Fruit fly (Drosophila melanogaster) whole organism, embryonic: Measurements from ENCODE around the gene CG14383.

Experiments used
- Awh ChIP-seq: fragments of 200-800 bp; sonication (Bioruptor generic); IDR thresholded peaks from 2 replicates; pipeline ENCODE4, ENCODE4 v1.3.6; 2022; ENCODE audit warnings: missing biosample characterization, missing genetic modification characterization
- CG10543 ChIP-seq: fragments of 200-800 bp; sonication (Bioruptor generic); optimal IDR thresholded peaks from 3 replicates; lab custom pipeline; 2017; ENCODE audit warnings: missing biosample characterization, mild to moderate bottlenecking, missing genetic modification characterization, moderate library complexity
- CG17328 ChIP-seq: fragments of 200-800 bp; sonication (Bioruptor generic); IDR thresholded peaks from 2 replicates; pipeline ENCODE4 v1.3.6; 2022; ENCODE audit warnings: missing biosample characterization, missing genetic modification characterization
- CG17359 ChIP-seq: fragments of 200-800 bp; sonication (Bioruptor generic); optimal IDR thresholded peaks from 3 replicates; lab custom pipeline; 2018; ENCODE audit warnings: missing biosample characterization, mild to moderate bottlenecking, missing genetic modification characterization, moderate library complexity
- CG17568 ChIP-seq: fragments of 200-800 bp; sonication (Bioruptor generic); optimal IDR thresholded peaks from 2 replicates; lab custom pipeline; 2018; ENCODE audit warnings: missing biosample characterization, mild to moderate bottlenecking, missing genetic modification characterization, moderate library complexity
- CG17829 ChIP-seq: fragments of 200-800 bp; optimal IDR thresholded peaks from 2 replicates; lab custom pipeline; 2019; ENCODE audit warnings: missing biosample characterization, mild to moderate bottlenecking, missing genetic modification characterization, moderate library complexity
- CG2202 ChIP-seq: fragments of 200-800 bp; sonication (Bioruptor generic); optimal IDR thresholded peaks from 2 replicates; lab custom pipeline; 2018; ENCODE audit warnings: missing biosample characterization, mild to moderate bottlenecking, missing genetic modification characterization
- CG2712 ChIP-seq: fragments of 200-800 bp; optimal IDR thresholded peaks from 3 replicates; lab custom pipeline; 2019; ENCODE audit warnings: missing biosample characterization, mild to moderate bottlenecking, missing genetic modification characterization, moderate library complexity
- CG3065 ChIP-seq: fragments of 200-800 bp; sonication (Bioruptor generic); optimal IDR thresholded peaks from 2 replicates; lab custom pipeline; 2016; ENCODE audit warnings: missing biosample characterization, missing genetic modification characterization
- CG34422 ChIP-seq: fragments of 200-800 bp; sonication (Bioruptor generic); IDR thresholded peaks from 3 replicates; pipeline ENCODE4 v1.3.6; 2022; ENCODE audit warnings: missing biosample characterization, missing genetic modification characterization
- CG5953 ChIP-seq: fragments of 200-800 bp; sonication (Bioruptor generic); IDR thresholded peaks from 2 replicates; pipeline ENCODE4 v1.3.6; 2022; ENCODE audit warnings: missing biosample characterization, missing genetic modification characterization
- CG6683 ChIP-seq: fragments of 200-800 bp; sonication (Bioruptor generic); optimal IDR thresholded peaks from 2 replicates; lab custom pipeline; 2017; ENCODE audit warnings: missing biosample characterization, mild to moderate bottlenecking, missing genetic modification characterization, missing genetic modification reagents
- CG6765 ChIP-seq: fragments of 200-800 bp; sonication (Bioruptor generic); optimal IDR thresholded peaks from 3 replicates; lab custom pipeline; 2017; ENCODE audit warnings: missing biosample characterization, mild to moderate bottlenecking, missing genetic modification characterization
- CG9609 ChIP-seq: fragments of 200-800 bp; sonication (Bioruptor generic); optimal IDR thresholded peaks from 3 replicates; lab custom pipeline; 2016; ENCODE audit warnings: missing biosample characterization, missing genetic modification characterization
- CG9727 ChIP-seq: fragments of 200-800 bp; sonication (Bioruptor generic); optimal IDR thresholded peaks from 3 replicates; lab custom pipeline; 2017; ENCODE audit warnings: missing biosample characterization, mild to moderate bottlenecking, missing genetic modification characterization
- CG9797 ChIP-seq: fragments of 200-800 bp; sonication (Bioruptor generic); optimal IDR thresholded peaks from 3 replicates; lab custom pipeline; 2018; ENCODE audit warnings: missing biosample characterization, mild to moderate bottlenecking, missing genetic modification characterization
- Chrac-16 ChIP-seq: fragments of 200-800 bp; sonication (Bioruptor generic); optimal IDR thresholded peaks from 3 replicates; lab custom pipeline; 2016; ENCODE audit warnings: missing biosample characterization, missing genetic modification characterization
- CoRest ChIP-seq: fragments of 200-800 bp; sonication (Bioruptor generic); optimal IDR thresholded peaks from 3 replicates; lab custom pipeline; 2018; ENCODE audit warnings: missing biosample characterization, mild to moderate bottlenecking, missing genetic modification characterization, moderate library complexity
- D19A ChIP-seq: fragments of 200-800 bp; optimal IDR thresholded peaks from 3 replicates; lab custom pipeline; 2019; ENCODE audit warnings: missing biosample characterization, mild to moderate bottlenecking, missing genetic modification characterization, moderate library complexity
- HLH3B ChIP-seq: fragments of 200-800 bp; sonication (Bioruptor generic); IDR thresholded peaks from 2 replicates; pipeline ENCODE4 v1.3.6; 2022; ENCODE audit warnings: missing biosample characterization, missing genetic modification characterization
- Hmx ChIP-seq: fragments of 200-800 bp; sonication (Bioruptor generic); optimal IDR thresholded peaks from 2 replicates; lab custom pipeline; 2016; ENCODE audit warnings: missing biosample characterization, missing genetic modification characterization
- Hr39 ChIP-seq: fragments of >200 bp; optimal IDR thresholded peaks from 2 replicates; lab custom pipeline; 2017
- Hr51 ChIP-seq, 2 experiments: fragments of 200-800 bp; sonication (Bioruptor generic); optimal IDR thresholded peaks; 2 replicates in 1 of 2; 3 replicates in 1 of 2; lab custom pipeline; 2016 to 2018; ENCODE audit warnings: missing biosample characterization in 2 of 2, missing genetic modification characterization in 2 of 2, mild to moderate bottlenecking in 1 of 2, moderate library complexity in 1 of 2
- Hsf ChIP-seq: fragments of 200-800 bp; sonication (Bioruptor generic); optimal IDR thresholded peaks from 3 replicates; lab custom pipeline; 2016; ENCODE audit warnings: missing biosample characterization, missing genetic modification characterization
- MTF-1 ChIP-seq: fragments of 200-800 bp; sonication (Bioruptor generic); optimal IDR thresholded peaks from 2 replicates; lab custom pipeline; 2018; ENCODE audit warnings: missing biosample characterization, mild to moderate bottlenecking, missing genetic modification characterization, borderline replicate concordance
- Med ChIP-seq: fragments of 200-800 bp; sonication (Bioruptor generic); peaks from one replicate; lab custom pipeline; 2016; ENCODE audit warnings: missing biosample characterization, missing genetic modification characterization, mild to moderate bottlenecking, inconsistent platforms, moderate library complexity
- NC2α ChIP-seq: fragments of 200-800 bp; sonication (Bioruptor generic); optimal IDR thresholded peaks from 2 replicates; lab custom pipeline; 2016; ENCODE audit warnings: missing biosample characterization, missing genetic modification characterization
- NC2β ChIP-seq: fragments of 200-800 bp; sonication (Bioruptor generic); optimal IDR thresholded peaks from 2 replicates; lab custom pipeline; 2016; ENCODE audit warnings: missing biosample characterization, missing genetic modification characterization
- Opbp ChIP-seq: fragments of 200-800 bp; sonication (Bioruptor generic); IDR thresholded peaks from 3 replicates; pipeline ENCODE4 v1.3.6; 2022; ENCODE audit warnings: missing biosample characterization, missing genetic modification characterization; ENCODE audit not compliant: partially characterized antibody
- abd-A ChIP-seq: fragments of 200-800 bp; sonication (Bioruptor generic); optimal IDR thresholded peaks from 3 replicates; lab custom pipeline; 2019; ENCODE audit warnings: missing biosample characterization, mild to moderate bottlenecking, missing genetic modification characterization, moderate library complexity
- chn ChIP-seq: fragments of 200-800 bp; sonication (Bioruptor generic); optimal IDR thresholded peaks from 2 replicates; lab custom pipeline; 2016; ENCODE audit warnings: missing biosample characterization, missing genetic modification characterization
- croc ChIP-seq: fragments of 200-800 bp; sonication (Bioruptor generic); conservative IDR thresholded peaks from 3 replicates; pipeline ENCODE4 v1.3.6; 2022; ENCODE audit warnings: missing biosample characterization, missing genetic modification characterization
- da ChIP-seq: fragments of 200-800 bp; sonication (Bioruptor generic); optimal IDR thresholded peaks from 2 replicates; lab custom pipeline; 2016; ENCODE audit warnings: missing biosample characterization, missing genetic modification characterization
- dysf ChIP-seq: fragments of 200-800 bp; sonication (Bioruptor generic); IDR thresholded peaks from 3 replicates; pipeline ENCODE4 v1.3.6; 2022; ENCODE audit warnings: missing biosample characterization, missing genetic modification characterization
- gfzf ChIP-seq: fragments of 200-800 bp; sonication (Bioruptor generic); optimal IDR thresholded peaks from 2 replicates; lab custom pipeline; 2016; ENCODE audit warnings: missing biosample characterization, mild to moderate bottlenecking, missing genetic modification characterization, moderate library complexity
- jumu ChIP-seq: fragments of 200-800 bp; sonication (Bioruptor generic); optimal IDR thresholded peaks from 3 replicates; lab custom pipeline; 2016; ENCODE audit warnings: missing biosample characterization, missing genetic modification characterization
- klu ChIP-seq: fragments of 200-800 bp; sonication (Bioruptor generic); IDR thresholded peaks from 2 replicates; pipeline ENCODE4 v1.3.6; 2022; ENCODE audit warnings: missing biosample characterization, missing genetic modification characterization
- lola ChIP-seq, 3 experiments: fragments of >200 bp in 2 of 3; fragments of 200-800 bp in 1 of 3; sonication (Bioruptor generic) in 1 of 3; optimal IDR thresholded peaks; 2 replicates each; lab custom pipeline; 2017 to 2019; ENCODE audit warnings: missing biosample characterization in 3 of 3, missing genetic modification characterization in 3 of 3, mild to moderate bottlenecking in 1 of 3, moderate library complexity in 1 of 3
- pan ChIP-seq, 4 experiments: fragments of >200 bp in 3 of 4; fragments of 200-800 bp in 1 of 4; sonication (Bioruptor generic) in 1 of 4; optimal IDR thresholded peaks in 3 of 4; IDR thresholded peaks in 1 of 4; 2 replicates each; pipeline versions ENCODE4 v1.3.6 to Lab custom; 2017 to 2022; ENCODE audit warnings: missing biosample characterization in 2 of 4, missing genetic modification characterization in 2 of 4, mixed read lengths in 1 of 4
- pb ChIP-seq: fragments of 200-800 bp; sonication (Bioruptor generic); optimal IDR thresholded peaks from 3 replicates; lab custom pipeline; 2016; ENCODE audit warnings: missing biosample characterization, missing genetic modification characterization
- phol ChIP-seq: fragments of 200-800 bp; sonication (Bioruptor generic); optimal IDR thresholded peaks from 3 replicates; lab custom pipeline; 2018; ENCODE audit warnings: missing biosample characterization, mild to moderate bottlenecking, missing genetic modification characterization, moderate library complexity
- row ChIP-seq: fragments of 200-800 bp; sonication (Bioruptor generic); IDR thresholded peaks from 3 replicates; pipeline ENCODE4 v1.3.6; 2022; ENCODE audit warnings: missing biosample characterization, missing genetic modification characterization
- scrt ChIP-seq: fragments of 200-800 bp; sonication (Bioruptor generic); optimal IDR thresholded peaks from 2 replicates; lab custom pipeline; 2018; ENCODE audit warnings: missing biosample characterization, mild to moderate bottlenecking, missing genetic modification characterization, moderate library complexity
- sim ChIP-seq: fragments of 200-800 bp; sonication (Bioruptor generic); IDR thresholded peaks from 2 replicates; pipeline ENCODE4 v1.3.6; 2022; ENCODE audit warnings: missing biosample characterization, missing genetic modification characterization
- slbo ChIP-seq: fragments of 200-800 bp; sonication (Bioruptor generic); IDR thresholded peaks from 2 replicates; pipeline ENCODE4 v1.3.6; 2022; ENCODE audit warnings: missing biosample characterization, missing genetic modification characterization
- sqz ChIP-seq: fragments of 200-800 bp; sonication (Bioruptor generic); optimal IDR thresholded peaks from 3 replicates; lab custom pipeline; 2018; ENCODE audit warnings: missing biosample characterization, mild to moderate bottlenecking, missing genetic modification characterization
- ssp ChIP-seq: fragments of 200-800 bp; sonication (Bioruptor generic); IDR thresholded peaks from 2 replicates; pipeline ENCODE4 v1.3.6; 2022; ENCODE audit warnings: missing biosample characterization, missing genetic modification characterization
- tna ChIP-seq: fragments of 200-800 bp; sonication (Bioruptor generic); IDR thresholded peaks from 2 replicates; pipeline ENCODE4 v1.3.6; 2022; ENCODE audit warnings: missing biosample characterization, missing genetic modification characterization; ENCODE audit not compliant: partially characterized antibody
- twi ChIP-seq: fragments of 200-800 bp; optimal IDR thresholded peaks from 2 replicates; lab custom pipeline; 2019; ENCODE audit warnings: missing biosample characterization, mild to moderate bottlenecking, missing genetic modification characterization, moderate library complexity
- vfl ChIP-seq: fragments of 200-800 bp; sonication (Bioruptor generic); optimal IDR thresholded peaks from 2 replicates; lab custom pipeline; 2016; ENCODE audit warnings: missing biosample characterization, missing genetic modification characterization

CG14383 gene

dm6 chr3R:13014168-13014881 is 26.0 kb upstream of the CG14383 start (continued):
- peak; percentile 1 for TF ChIP-seq CG2712 (tag; lab: Kevin White, UChicago)
- TF ChIP-seq CG17359: peak; percentile 21
- TF ChIP-seq chn: no peak
- peak; percentile 55 for TF ChIP-seq D19A
- no peak for TF ChIP-seq scrt (GFP tag; lab: Kevin White, UChicago)
- no peak for TF ChIP-seq NC2β
- TF ChIP-seq twi (tag; lab: Kevin White, UChicago): peak; percentile 37
- TF ChIP-seq CG10543 (GFP tag; lab: Kevin White, UChicago): no peak
- TF ChIP-seq Hmx: no peak
- no peak for TF ChIP-seq pb
- TF ChIP-seq Hsf: peak; percentile 8
- peak; percentile 55 for TF ChIP-seq Med (GFP tag; lab: Kevin White, UChicago)
- no peak for TF ChIP-seq CG3065
- no peak for TF ChIP-seq gfzf
- TF ChIP-seq CoRest (tag; lab: Kevin White, UChicago): peak; percentile 19
- no peak for TF ChIP-seq vfl
- TF ChIP-seq CG5953 (GFP tag; lab: Robert Waterston, UW): no peak
- no peak for TF ChIP-seq jumu (GFP tag; lab: Kevin White, UChicago)
- no peak for TF ChIP-seq sqz (GFP tag; lab: Kevin White, UChicago)
- TF ChIP-seq dysf: no peak
- TF ChIP-seq Hr39: no peak
- no peak for TF ChIP-seq Opbp
- no peak for TF ChIP-seq CG17328
- TF ChIP-seq CG9797 (GFP tag; lab: Kevin White, UChicago): no peak
- TF ChIP-seq row (GFP tag; lab: Robert Waterston, UW): peak; percentile 44; the same call in 1 of the 3 replicates
- TF ChIP-seq Awh (GFP tag; lab: Robert Waterston, UW): no peak
- TF ChIP-seq CG6683: no peak
- no peak for TF ChIP-seq tna (GFP tag; lab: Robert Waterston, UW)
- peak; percentile 26; the same call in 1 of the 2 replicates for TF ChIP-seq slbo
- no peak for TF ChIP-seq pan (optimal IDR thresholded peaks at IDR 0.05; lab: Kevin White, UChicago)
- TF ChIP-seq pan (GFP tag; optimal IDR thresholded peaks at IDR 0.05 in 1 of 2, IDR thresholded peaks at IDR 0.05 in 1 of 2): peak in 1 of 2 experiments; percentile 49
- no peak for TF ChIP-seq lola (GFP tag; optimal IDR thresholded peaks at IDR 0.05; lab: Kevin White, UChicago)
- no peak for TF ChIP-seq da (GFP tag; lab: Kevin White, UChicago)
- no peak for TF ChIP-seq croc (GFP tag; lab: Robert Waterston, UW)
- TF ChIP-seq CG9609 (GFP tag; lab: Kevin White, UChicago): no peak
- peak in 1 of 2 experiments; percentile 30 for TF ChIP-seq Hr51 (GFP tag; optimal IDR thresholded peaks at IDR 0.05; lab: Kevin White, UChicago)
- TF ChIP-seq HLH3B (GFP tag; lab: Robert Waterston, UW): no peak
- TF ChIP-seq CG6765 (GFP tag; lab: Kevin White, UChicago): no peak
- TF ChIP-seq Chrac-16 (GFP tag; lab: Kevin White, UChicago): no peak
- TF ChIP-seq phol (tag; lab: Kevin White, UChicago): peak; percentile 7
- TF ChIP-seq klu (GFP tag; lab: Robert Waterston, UW): no peak
- no peak for TF ChIP-seq CG17829 (tag; lab: Kevin White, UChicago)
- TF ChIP-seq ssp (GFP tag; lab: Robert Waterston, UW): no peak
- no peak for TF ChIP-seq CG34422 (GFP tag; lab: Robert Waterston, UW)
- no peak for TF ChIP-seq MTF-1 (GFP tag; lab: Kevin White, UChicago)
- TF ChIP-seq CG9727 (GFP tag; lab: Kevin White, UChicago): no peak
- no peak for TF ChIP-seq sim (GFP tag; lab: Robert Waterston, UW)
- TF ChIP-seq NC2α (GFP tag; lab: Kevin White, UChicago): no peak
- TF ChIP-seq abd-A (tag; lab: Kevin White, UChicago): no peak
- TF ChIP-seq CG17568 (GFP tag; lab: Kevin White, UChicago): no peak
- TF ChIP-seq CG2202 (tag; lab: Kevin White, UChicago): no peak
